Fruit fly (Drosophila melanogaster): ENCODE data around the gene Tak1.

Tak1 gene

DNA sequence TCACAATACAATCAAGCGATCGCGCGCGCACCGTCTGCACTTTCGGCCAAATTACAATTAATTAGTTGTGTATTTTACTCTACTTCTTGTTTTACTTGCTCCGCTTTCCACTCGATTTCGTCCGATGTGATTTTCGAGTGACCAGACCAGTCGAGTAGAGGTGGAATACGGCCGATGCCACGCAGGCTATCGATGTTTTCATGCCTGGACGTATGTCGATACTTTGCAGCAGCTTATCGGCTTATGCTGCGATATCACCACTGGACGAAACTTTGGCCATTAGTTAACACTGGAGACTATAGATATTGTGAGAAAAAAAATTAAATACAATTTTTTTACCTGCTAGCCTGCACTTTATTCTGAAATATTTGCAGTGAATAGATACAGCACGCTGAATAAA is 14.2 kb downstream of the Tak1 start, which contains the start of gene RhoGAP19D (continued):
- TF ChIP-seq CG18764 (GFP tag; optimal IDR thresholded peaks at IDR 0.05) = peak; percentile 52
- TF ChIP-seq lmd (GFP tag; IDR thresholded peaks at IDR 0.05) = peak; percentile 46; the same call in 1 of the 2 replicates
- TF ChIP-seq CG6683 (GFP tag; optimal IDR thresholded peaks at IDR 0.05) = no peak
- TF ChIP-seq MESR4 (GFP tag; optimal IDR thresholded peaks at IDR 0.05) = peak; percentile 62
- TF ChIP-seq CG11696 (GFP tag; IDR thresholded peaks at IDR 0.05) = no peak
- no peak for TF ChIP-seq D (optimal IDR thresholded peaks at IDR 0.05)
- no peak for TF ChIP-seq D (GFP tag; optimal IDR thresholded peaks at IDR 0.05)
- TF ChIP-seq ERR (GFP tag; optimal IDR thresholded peaks at IDR 0.05) = peak; percentile 64
- TF ChIP-seq CG6765 (GFP tag; optimal IDR thresholded peaks at IDR 0.05) = no peak
- TF ChIP-seq crp (GFP tag; optimal IDR thresholded peaks at IDR 0.05) = no peak
- TF ChIP-seq C15 (GFP tag; IDR thresholded peaks at IDR 0.05) = no peak
- peak; percentile 48 for TF ChIP-seq CG4424 (GFP tag; optimal IDR thresholded peaks at IDR 0.05)
- TF ChIP-seq CG17186 (GFP tag; optimal IDR thresholded peaks at IDR 0.05) = peak; percentile 25
- no peak for TF ChIP-seq CG8924 (tag; optimal IDR thresholded peaks at IDR 0.05)
- peak; percentile 14 for TF ChIP-seq Meics (GFP tag; optimal IDR thresholded peaks at IDR 0.05)
- peak; percentile 44 for TF ChIP-seq Lhr (GFP tag; optimal IDR thresholded peaks at IDR 0.05)
- peak; percentile 93 for TF ChIP-seq CG9932 (GFP tag; IDR thresholded peaks at IDR 0.05)
- no peak for TF ChIP-seq bsh (GFP tag; optimal IDR thresholded peaks at IDR 0.05)
- peak; percentile 27 for TF ChIP-seq emc (GFP tag; optimal IDR thresholded peaks at IDR 0.05)
- TF ChIP-seq dati (GFP tag; IDR thresholded peaks at IDR 0.05) = no peak
- TF ChIP-seq pita (GFP tag; optimal IDR thresholded peaks at IDR 0.05) = no peak
- peak; percentile 69 to 73 for TF ChIP-seq dpn (GFP tag; optimal IDR thresholded peaks at IDR 0.05)
- peak; percentile 17 for TF ChIP-seq Bdp1 (GFP tag; optimal IDR thresholded peaks at IDR 0.05)
- peak; percentile 42 for TF ChIP-seq exex (tag; optimal IDR thresholded peaks at IDR 0.05)
- TF ChIP-seq CG7372 (GFP tag; IDR thresholded peaks at IDR 0.05) = no peak
- TF ChIP-seq eyg (GFP tag; optimal IDR thresholded peaks at IDR 0.05) = peak; percentile 9
- peak; percentile 52 for TF ChIP-seq NfI (GFP tag; optimal IDR thresholded peaks at IDR 0.05)
- no peak for TF ChIP-seq Atf3 (GFP tag; optimal IDR thresholded peaks at IDR 0.05)
- TF ChIP-seq CG17568 (GFP tag; optimal IDR thresholded peaks at IDR 0.05) = no peak
- peak; percentile 79 for TF ChIP-seq Doc3 (GFP tag; IDR thresholded peaks at IDR 0.05; ENCODE audit: partially characterized antibody)
- TF ChIP-seq so (GFP tag; IDR thresholded peaks at IDR 0.05) = no peak
- peak; percentile 47 for TF ChIP-seq repo (GFP tag; optimal IDR thresholded peaks at IDR 0.05)
- no peak for TF ChIP-seq Oaz (GFP tag; IDR thresholded peaks at IDR 0.05)
- TF ChIP-seq CG17829 (tag; optimal IDR thresholded peaks at IDR 0.05) = peak; percentile 49
- peak; percentile 84 for TF ChIP-seq NFAT (GFP tag; IDR thresholded peaks at IDR 0.05)
- TF ChIP-seq Ada2b (GFP tag; IDR thresholded peaks at IDR 0.05) = peak; percentile 36; the same call in 1 of the 2 replicates
- TF ChIP-seq hb (GFP tag; IDR thresholded peaks at IDR 0.05; ENCODE audit: partially characterized antibody) = peak; percentile 93
- TF ChIP-seq CrebB (tag; optimal IDR thresholded peaks at IDR 0.05) = peak; percentile 32
- TF ChIP-seq kni (GFP tag; optimal IDR thresholded peaks at IDR 0.05) = peak; percentile 3
- TF ChIP-seq CG11504 (tag; optimal IDR thresholded peaks at IDR 0.05) = peak; percentile 47
- no peak for TF ChIP-seq CG5180 (GFP tag; optimal IDR thresholded peaks at IDR 0.05)
- TF ChIP-seq CG6175 (GFP tag; IDR thresholded peaks at IDR 0.05) = no peak
- no peak for TF ChIP-seq CG1832 (GFP tag; optimal IDR thresholded peaks at IDR 0.05)
- no peak for TF ChIP-seq CG13123 (GFP tag; optimal IDR thresholded peaks at IDR 0.05)
- peak; percentile 48 for TF ChIP-seq CG14710 (tag; optimal IDR thresholded peaks at IDR 0.05)
- TF ChIP-seq Fer1 (GFP tag; optimal IDR thresholded peaks at IDR 0.05) = peak; percentile 57
- no peak for TF ChIP-seq Camta (GFP tag; optimal IDR thresholded peaks at IDR 0.05)
- no peak for TF ChIP-seq cad (GFP tag; optimal IDR thresholded peaks at IDR 0.05)
- TF ChIP-seq CG12236 (GFP tag; optimal IDR thresholded peaks at IDR 0.05) = no peak
- no peak for TF ChIP-seq Max (GFP tag; optimal IDR thresholded peaks at IDR 0.05)
- no peak for TF ChIP-seq cg (GFP tag; optimal IDR thresholded peaks at IDR 0.05)
